Worm (Caenorhabditis elegans): ENCODE measurements around the gene pqbp-1.1.

- TF ChIP-seq tbx-11 (GFP tag; IDR thresholded peaks at IDR 0.05) (no peak), sea-1 (GFP tag; conservative IDR thresholded peaks at IDR 0.05) (no peak), F13C5.2 (tag; optimal IDR thresholded peaks at IDR 0.05) (no peak), ama-1 (optimal IDR thresholded peaks at IDR 0.05) (no peak), scrt-1 (GFP tag; IDR thresholded peaks at IDR 0.05) (no peak), ceh-36 (tag; optimal IDR thresholded peaks at IDR 0.05) (no peak), hmg-4 (GFP tag; optimal IDR thresholded peaks at IDR 0.05) (no peak), pes-1 (GFP tag; IDR thresholded peaks at IDR 0.05) (no peak)
Observed at ce11 chrIV:278284-278683, 16.8 kb upstream of the pqbp-1.1 start.

Data from whole organism, early embryonic.